Worm (Caenorhabditis elegans) whole organism, late embryonic: ENCODE results near the gene exh-1.

ENCODE experiments used
- C38D4.7 ChIP-seq: fragments of 200-800 bp; sonication (Bioruptor generic); optimal IDR thresholded peaks from 2 replicates; lab custom pipeline; 2018; ENCODE audit warnings: mild to moderate bottlenecking, missing genetic modification characterization, moderate library complexity, missing compliant biosample characterization
- K09A11.1 ChIP-seq: sonication (generic microtip); optimal IDR thresholded peaks from 2 replicates; lab custom pipeline; 2017; ENCODE audit warnings: antibody characterized with exemption, mild to moderate bottlenecking, missing genetic modification characterization, missing compliant biosample characterization; ENCODE audit not compliant: insufficient read depth
- T23F11.4 ChIP-seq: fragments of 200-800 bp; sonication (Bioruptor generic); optimal IDR thresholded peaks from 2 replicates; lab custom pipeline; 2018; ENCODE audit warnings: mild to moderate bottlenecking, missing genetic modification characterization, missing compliant biosample characterization
- Y22D7AL.16 ChIP-seq: sonication (generic microtip); optimal IDR thresholded peaks from 2 replicates; lab custom pipeline; 2016; ENCODE audit warnings: missing genetic modification characterization, missing compliant biosample characterization
- ahr-1 ChIP-seq: sonication (generic microtip); optimal IDR thresholded peaks from 2 replicates; lab custom pipeline; 2016; ENCODE audit warnings: missing genetic modification characterization, missing compliant biosample characterization
- ceh-14 ChIP-seq: sonication (generic microtip); optimal IDR thresholded peaks from 2 replicates; lab custom pipeline; 2016; ENCODE audit warnings: missing genotype, missing genetic modification characterization, missing compliant biosample characterization
- ceh-18 ChIP-seq: sonication (generic microtip); optimal IDR thresholded peaks from 2 replicates; lab custom pipeline; 2016; ENCODE audit warnings: missing genetic modification characterization, missing compliant biosample characterization
- ceh-19 ChIP-seq: fragments of 200-800 bp; sonication (Bioruptor generic); optimal IDR thresholded peaks from 2 replicates; lab custom pipeline; 2018; ENCODE audit warnings: mild to moderate bottlenecking, missing genetic modification characterization, missing compliant biosample characterization
- ceh-2 ChIP-seq: sonication (generic microtip); optimal IDR thresholded peaks from 2 replicates; lab custom pipeline; 2016; ENCODE audit warnings: missing genotype, missing genetic modification characterization, missing compliant biosample characterization
- ceh-30 ChIP-seq: fragments of 150-350 bp; optimal IDR thresholded peaks from 2 replicates; lab custom pipeline; 2014; ENCODE audit warnings: missing biosample characterization, missing genetic modification characterization
- ceh-31 ChIP-seq: sonication (generic microtip); optimal IDR thresholded peaks from 2 replicates; lab custom pipeline; 2016; ENCODE audit warnings: missing genetic modification characterization, missing compliant biosample characterization
- ceh-34 ChIP-seq: sonication (generic microtip); optimal IDR thresholded peaks from 2 replicates; lab custom pipeline; 2016; ENCODE audit warnings: mild to moderate bottlenecking, missing genetic modification characterization, missing compliant biosample characterization
- ceh-48 ChIP-seq: sonication (generic microtip); optimal IDR thresholded peaks from 2 replicates; lab custom pipeline; 2016; ENCODE audit warnings: missing genetic modification characterization, inconsistent platforms, missing compliant biosample characterization
- che-1 ChIP-seq: sonication (generic microtip); optimal IDR thresholded peaks from 2 replicates; lab custom pipeline; 2016; ENCODE audit warnings: mild to moderate bottlenecking, missing genetic modification characterization, missing compliant biosample characterization
- ets-4 ChIP-seq: sonication (generic microtip); optimal IDR thresholded peaks from 2 replicates; lab custom pipeline; 2016; ENCODE audit warnings: missing genetic modification characterization, missing compliant biosample characterization
- fkh-10 ChIP-seq: fragments of 150-350 bp; optimal IDR thresholded peaks from 2 replicates; lab custom pipeline; 2014; ENCODE audit warnings: missing biosample characterization, missing genetic modification reagents, missing genetic modification characterization
- fkh-6 ChIP-seq: sonication (generic microtip); optimal IDR thresholded peaks from 2 replicates; lab custom pipeline; 2016; ENCODE audit warnings: missing genetic modification characterization, missing compliant biosample characterization
- gmeb-2 ChIP-seq: sonication (generic microtip); optimal IDR thresholded peaks from 2 replicates; lab custom pipeline; 2016; ENCODE audit warnings: missing genetic modification characterization, inconsistent platforms, missing compliant biosample characterization
- hlh-15 ChIP-seq: sonication (generic microtip); optimal IDR thresholded peaks from 2 replicates; lab custom pipeline; 2016; ENCODE audit warnings: missing genetic modification characterization, missing compliant biosample characterization
- hlh-8 ChIP-seq: sonication (generic microtip); optimal IDR thresholded peaks from 2 replicates; lab custom pipeline; 2016; ENCODE audit warnings: missing genotype, missing genetic modification characterization, missing compliant biosample characterization
- lim-6 ChIP-seq: sonication (generic microtip); optimal IDR thresholded peaks from 2 replicates; lab custom pipeline; 2016; ENCODE audit warnings: missing genetic modification characterization, missing compliant biosample characterization
- lin-11 ChIP-seq: fragments of 200-800 bp; sonication (Bioruptor generic); optimal IDR thresholded peaks from 2 replicates; lab custom pipeline; 2018; ENCODE audit warnings: mild to moderate bottlenecking, missing genetic modification characterization, missing compliant biosample characterization
- nhr-232 ChIP-seq: sonication (generic microtip); optimal IDR thresholded peaks from 2 replicates; lab custom pipeline; 2016; ENCODE audit warnings: missing genetic modification characterization, missing compliant biosample characterization
- pha-4 ChIP-seq: fragments of 150-350 bp; optimal IDR thresholded peaks from 2 replicates; lab custom pipeline; 2018; ENCODE audit warnings: missing biosample characterization, missing genetic modification reagents, missing genetic modification characterization
- pqm-1 ChIP-seq: sonication (generic microtip); optimal IDR thresholded peaks from 2 replicates; lab custom pipeline; 2016; ENCODE audit warnings: missing genetic modification characterization, missing compliant biosample characterization
- pros-1 ChIP-seq: fragments of 150-350 bp; optimal IDR thresholded peaks from 2 replicates; lab custom pipeline; 2014; ENCODE audit warnings: missing biosample characterization, missing genetic modification reagents, missing genetic modification characterization
- ref-2 ChIP-seq: sonication (generic microtip); optimal IDR thresholded peaks from 2 replicates; lab custom pipeline; 2016; ENCODE audit warnings: missing genetic modification characterization, missing compliant biosample characterization
- sdc-2 ChIP-seq: sonication (generic microtip); optimal IDR thresholded peaks from 2 replicates; lab custom pipeline; 2016; ENCODE audit warnings: missing genotype, missing genetic modification characterization, missing compliant biosample characterization
- ttx-3 ChIP-seq: sonication (generic microtip); optimal IDR thresholded peaks from 2 replicates; lab custom pipeline; 2016; ENCODE audit warnings: missing genetic modification reagents, missing genetic modification characterization, missing compliant biosample characterization
- unc-3 ChIP-seq, 2 experiments: fragments of 200-800 bp in 1 of 2; sonication (Bioruptor generic) in 1 of 2; sonication (generic microtip) in 1 of 2; conservative IDR thresholded peaks in 1 of 2; optimal IDR thresholded peaks in 1 of 2; 2 replicates each; pipeline versions ENCODE4 v1.3.6 to Lab custom; 2016 to 2022; ENCODE audit warnings: missing compliant biosample characterization in 2 of 2, missing genetic modification characterization in 2 of 2, missing genetic modification reagents in 1 of 2
- unc-42 ChIP-seq: sonication (generic microtip); optimal IDR thresholded peaks from 2 replicates; lab custom pipeline; 2016; ENCODE audit warnings: missing genotype, missing genetic modification characterization, missing compliant biosample characterization
- unc-55 ChIP-seq: sonication (generic microtip); optimal IDR thresholded peaks from 2 replicates; lab custom pipeline; 2017; ENCODE audit warnings: missing biosample characterization, missing genetic modification reagents, missing genetic modification characterization
- unc-86 ChIP-seq: sonication (generic microtip); optimal IDR thresholded peaks from 2 replicates; lab custom pipeline; 2016; ENCODE audit warnings: missing genetic modification characterization, missing compliant biosample characterization
- ztf-16 ChIP-seq: sonication (generic microtip); optimal IDR thresholded peaks from 2 replicates; lab custom pipeline; 2017; ENCODE audit warnings: missing genetic modification characterization, missing compliant biosample characterization

Gene exh-1

ce11 chrV:3155072-3155471 lies 1.8 kb upstream of the exh-1 start, which contains the start of gene srab-7:
TSS of gene srab-7 (minus strand) at chrV:3155172.
- TF ChIP-seq ref-2 (tag; lab: Kevin White, UChicago) (no peak), fkh-10 (GFP tag; lab: Kevin White, UChicago) (no peak)

ce11 chrV:3158379-3158778 lies 1.5 kb downstream of the exh-1 start:
- TF ChIP-seq ceh-18 (tag; lab: Kevin White, UChicago): no peak

ce11 chrV:3159252-3159651 lies 2.4 kb downstream of the exh-1 start, which contains the start of gene C36C5.12:
TSS of gene C36C5.12 (minus strand) at chrV:3159352.
- no peak for TF ChIP-seq fkh-10 (GFP tag; lab: Kevin White, UChicago)
- TF ChIP-seq hlh-15: no peak
- no peak for TF ChIP-seq ets-4 (tag; lab: Kevin White, UChicago)
- no peak for TF ChIP-seq lin-11
- no peak for TF ChIP-seq T23F11.4 (GFP tag; lab: Kevin White, UChicago)
- no peak for TF ChIP-seq ceh-19 (GFP tag; lab: Kevin White, UChicago)
- TF ChIP-seq ref-2 (tag; lab: Kevin White, UChicago): no peak
- TF ChIP-seq sdc-2 (tag; lab: Kevin White, UChicago): no peak
- TF ChIP-seq unc-3 (GFP tag; conservative IDR thresholded peaks at IDR 0.05; lab: Robert Waterston, UW): no peak
- TF ChIP-seq unc-3 (tag; optimal IDR thresholded peaks at IDR 0.05; lab: Kevin White, UChicago): no peak
- no peak for TF ChIP-seq pros-1 (tag; lab: Kevin White, UChicago)

DNA sequence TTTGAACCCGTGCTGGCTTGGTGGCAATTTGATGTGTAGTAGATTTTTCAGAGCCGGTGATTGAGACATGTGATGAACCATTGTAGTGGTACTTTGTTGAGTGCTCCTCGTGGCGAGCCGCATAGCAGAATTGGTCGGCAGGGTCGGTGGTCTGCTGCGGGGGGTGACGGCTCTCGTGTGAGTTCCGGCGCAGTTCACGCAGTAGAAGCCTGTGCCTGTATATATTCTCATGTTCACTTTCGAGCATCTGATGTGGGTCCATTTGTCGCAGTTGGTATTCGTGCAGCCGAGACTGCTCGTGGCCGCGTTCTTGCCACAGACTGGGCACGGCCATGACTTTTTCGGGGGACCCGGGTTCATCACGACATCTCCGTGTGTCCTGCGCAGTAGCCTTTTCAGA lies 5.4 kb downstream of the exh-1 start:
- TF ChIP-seq unc-42 (tag; lab: Kevin White, UChicago): no peak
- no peak for TF ChIP-seq pha-4 (tag; lab: Kevin White, UChicago)
- TF ChIP-seq unc-86 (tag; lab: Kevin White, UChicago): no peak
- TF ChIP-seq hlh-8 (tag; lab: Kevin White, UChicago): no peak
- TF ChIP-seq ceh-2 (tag; lab: Kevin White, UChicago): no peak
- no peak for TF ChIP-seq ttx-3 (tag; lab: Kevin White, UChicago)
- no peak for TF ChIP-seq sdc-2 (tag; lab: Kevin White, UChicago)
- no peak for TF ChIP-seq lim-6 (tag; lab: Kevin White, UChicago)
- TF ChIP-seq ceh-34: no peak
- TF ChIP-seq che-1 (tag; lab: Kevin White, UChicago): no peak
- TF ChIP-seq fkh-6 (tag; lab: Kevin White, UChicago): no peak
- no peak for TF ChIP-seq Y22D7AL.16

DNA sequence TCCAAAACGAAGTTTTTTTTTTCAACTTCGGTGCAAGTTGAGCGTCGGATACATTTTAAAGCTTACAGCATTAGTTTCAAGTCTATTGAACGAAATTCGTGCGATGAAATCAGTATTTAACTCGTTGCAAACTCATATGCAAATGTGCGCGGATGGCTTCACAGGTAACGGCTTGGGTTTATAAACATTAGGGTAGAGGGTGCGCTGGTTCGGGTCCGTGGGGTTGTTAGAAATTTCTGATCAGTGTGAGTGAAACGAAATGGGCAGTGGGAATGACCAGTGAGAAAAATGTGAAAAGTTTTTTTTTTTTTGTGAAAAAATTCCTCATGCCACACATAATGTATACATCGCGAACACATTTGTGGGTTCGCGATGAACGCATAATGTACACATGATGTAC lies 6.3 kb downstream of the exh-1 start:
- TF ChIP-seq pros-1 (tag; lab: Kevin White, UChicago) (no peak), nhr-232 (tag; lab: Kevin White, UChicago) (no peak), ahr-1 (no peak), fkh-6 (tag; lab: Kevin White, UChicago) (no peak), ttx-3 (tag; lab: Kevin White, UChicago) (no peak), T23F11.4 (GFP tag; lab: Kevin White, UChicago) (no peak), sdc-2 (tag; lab: Kevin White, UChicago) (no peak), C38D4.7 (GFP tag; lab: Kevin White, UChicago) (no peak), K09A11.1 (no peak), ceh-14 (no peak), gmeb-2 (no peak), ceh-31 (tag; lab: Kevin White, UChicago) (no peak), ztf-16 (tag; lab: Kevin White, UChicago) (no peak)

DNA sequence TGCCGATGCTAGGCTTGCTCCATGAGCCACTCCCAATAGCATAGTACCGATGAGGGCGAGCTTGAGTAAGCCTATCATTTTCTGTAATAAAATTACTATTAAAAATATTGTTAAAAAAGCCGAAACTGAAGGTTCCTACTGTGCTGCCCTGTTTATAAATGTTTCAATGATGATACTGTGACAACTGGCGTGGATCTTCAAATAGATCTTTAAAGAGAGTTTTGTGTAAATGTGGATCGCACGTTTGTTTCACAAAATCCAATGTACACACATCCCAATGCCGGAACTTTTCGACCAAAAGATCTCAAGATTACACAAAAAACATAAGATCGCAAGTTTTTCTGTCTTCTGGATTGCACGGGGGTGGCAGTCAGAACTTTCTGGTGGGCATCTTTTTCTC lies 8.6 kb downstream of the exh-1 start, which contains the start of gene C36C5.14:
Gene C36C5.14, minus strand, starts transcription at position 101 of the 400 bp plus-strand sequence.
- no peak for TF ChIP-seq ceh-14
- TF ChIP-seq ceh-48 (tag; lab: Kevin White, UChicago): no peak
- no peak for TF ChIP-seq ceh-2 (tag; lab: Kevin White, UChicago)
- TF ChIP-seq ceh-30: no peak
- TF ChIP-seq Y22D7AL.16: no peak
- no peak for TF ChIP-seq hlh-8 (tag; lab: Kevin White, UChicago)
- no peak for TF ChIP-seq unc-55 (GFP tag; lab: Kevin White, UChicago)
- TF ChIP-seq pqm-1 (tag; lab: Kevin White, UChicago): no peak
